Worm (Caenorhabditis elegans): ENCODE measurements around the gene ddx-46.

ce11 chrIV:1264928-1265327 is 44.5 kb downstream of the ddx-46 start, which contains the start of gene F38A1.13:
- no peak for TF ChIP-seq hlh-15 (tag; optimal IDR thresholded peaks at IDR 0.05)
- TF ChIP-seq madf-2 (tag; optimal IDR thresholded peaks at IDR 0.05) = no peak
- TF ChIP-seq ceh-45 (GFP tag; IDR thresholded peaks at IDR 0.05) = no peak
- no peak for TF ChIP-seq nhr-11 (tag; optimal IDR thresholded peaks at IDR 0.05)
- TF ChIP-seq pag-3 (tag; optimal IDR thresholded peaks at IDR 0.05; ENCODE audit: borderline replicate concordance) = no peak
- TF ChIP-seq nfya-1 (tag; optimal IDR thresholded peaks at IDR 0.05) = no peak
- no peak for TF ChIP-seq ama-1 (optimal IDR thresholded peaks at IDR 0.05)
- no peak for TF ChIP-seq tbx-2 (tag; optimal IDR thresholded peaks at IDR 0.05)
- TF ChIP-seq pqm-1 (tag; optimal IDR thresholded peaks at IDR 0.05) = no peak
- TF ChIP-seq ceh-9 (tag; optimal IDR thresholded peaks at IDR 0.05) = no peak
- TF ChIP-seq zip-5 (tag; optimal IDR thresholded peaks at IDR 0.05) = no peak
- TF ChIP-seq nhr-232 (tag; optimal IDR thresholded peaks at IDR 0.05) = no peak
